Worm (Caenorhabditis elegans): Measurements from ENCODE around the gene F09F7.6.
A peak's percentile ranks its signal among the peaks of the same experiment; 100 is the strongest.

F09F7.6 gene

DNA sequence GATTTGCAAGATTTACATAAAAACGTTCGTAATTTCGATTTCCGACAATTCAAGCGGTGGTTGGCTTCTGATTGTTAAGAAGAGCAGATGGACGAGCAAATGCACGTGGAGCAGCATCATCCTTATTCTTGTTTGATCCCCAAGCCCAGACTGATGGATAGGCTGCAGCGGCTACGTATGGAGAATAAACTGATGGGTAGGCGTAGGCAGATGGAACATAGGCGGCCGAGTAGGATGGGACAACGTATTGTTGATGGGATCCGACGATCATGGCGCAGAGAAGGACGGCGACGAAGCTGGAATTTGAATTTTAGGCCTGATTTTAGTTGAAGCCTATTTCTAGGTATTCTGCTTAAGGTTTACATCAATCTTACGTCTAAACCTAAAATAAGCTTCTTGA is 16.3 kb upstream of the F09F7.6 start:
- TF ChIP-seq pat-9 (tag; optimal IDR thresholded peaks at IDR 0.05) (no peak), fkh-6 (tag; optimal IDR thresholded peaks at IDR 0.05) (no peak), ttx-3 (tag; optimal IDR thresholded peaks at IDR 0.05) (no peak), pha-2 (tag; optimal IDR thresholded peaks at IDR 0.05) (no peak), pha-4 (tag; optimal IDR thresholded peaks at IDR 0.05) (no peak), unc-55 (GFP tag; optimal IDR thresholded peaks at IDR 0.05) (no peak), ceh-30 (tag; optimal IDR thresholded peaks at IDR 0.05) (no peak), ceh-14 (tag; optimal IDR thresholded peaks at IDR 0.05) (no peak), hlh-6 (tag; optimal IDR thresholded peaks at IDR 0.05) (no peak), unc-86 (tag; optimal IDR thresholded peaks at IDR 0.05) (no peak), F13H6.1 (tag; optimal IDR thresholded peaks at IDR 0.05) (no peak), C38D4.7 (GFP tag; optimal IDR thresholded peaks at IDR 0.05) (no peak), nhr-11 (tag; optimal IDR thresholded peaks at IDR 0.05) (no peak), T23F11.4 (GFP tag; optimal IDR thresholded peaks at IDR 0.05) (no peak), ztf-16 (tag; optimal IDR thresholded peaks at IDR 0.05) (no peak)

- no peak for TF ChIP-seq ceh-6 (GFP tag; optimal IDR thresholded peaks at IDR 0.05)
Measured at ce11 chrIII:5566496-5566895, 14.6 kb upstream of the F09F7.6 start.

DNA sequence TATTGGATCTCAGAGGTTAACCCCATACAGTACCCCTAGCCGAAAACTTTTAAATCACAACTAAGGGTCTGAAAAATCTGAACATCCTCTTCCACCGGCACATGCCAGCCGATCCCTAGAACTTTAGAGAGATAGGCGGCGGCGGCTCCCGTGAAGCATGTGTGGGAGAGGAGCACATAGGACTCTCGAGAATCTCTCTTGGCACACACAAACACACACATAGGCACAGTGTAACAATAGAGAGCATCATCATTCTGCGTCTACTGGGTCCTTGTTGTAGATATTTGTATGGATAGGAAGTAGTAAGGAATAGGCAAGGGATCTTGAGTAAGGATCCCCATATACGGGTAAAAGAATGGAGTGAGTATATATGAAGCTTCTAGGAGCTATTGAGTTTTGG is 13.8 kb upstream of the F09F7.6 start:
- TF ChIP-seq unc-55 (GFP tag; optimal IDR thresholded peaks at IDR 0.05) (peak; percentile 8), nhr-11 (tag; optimal IDR thresholded peaks at IDR 0.05) (no peak), Y22D7AL.16 (tag; optimal IDR thresholded peaks at IDR 0.05) (no peak)

DNA sequence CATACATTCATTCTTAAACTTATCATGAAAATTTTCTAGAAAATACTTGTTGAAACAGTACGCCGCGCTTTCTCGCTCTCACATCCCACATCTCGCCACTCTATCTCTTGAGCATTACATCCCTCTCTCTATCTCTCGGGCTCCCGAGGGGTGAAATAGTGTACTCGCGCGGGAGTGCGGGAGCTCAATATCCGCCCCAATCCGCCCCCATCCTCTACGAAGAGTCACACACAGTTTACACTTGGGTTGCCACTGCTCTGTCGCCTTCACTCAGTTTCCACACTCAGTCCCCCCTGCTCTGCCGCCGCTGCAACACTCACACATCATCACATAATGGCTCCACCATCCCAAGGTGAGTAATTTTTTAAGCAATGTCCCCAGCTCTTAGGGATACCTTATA is 12.9 kb upstream of the F09F7.6 start, which contains the start of gene mlc-3:
Gene mlc-3 (plus strand): TSS at position 227 of the 400 bp plus-strand sequence.
- TF ChIP-seq unc-3 (GFP tag; conservative IDR thresholded peaks at IDR 0.05) (no peak), unc-3 (tag; optimal IDR thresholded peaks at IDR 0.05) (no peak), C38D4.7 (GFP tag; optimal IDR thresholded peaks at IDR 0.05) (no peak), ceh-14 (tag; optimal IDR thresholded peaks at IDR 0.05) (peak; percentile 34), ceh-31 (tag; optimal IDR thresholded peaks at IDR 0.05) (peak; percentile 45), ceh-18 (tag; optimal IDR thresholded peaks at IDR 0.05) (peak; percentile 73), pat-9 (tag; optimal IDR thresholded peaks at IDR 0.05) (peak; percentile 47), eyg-1 (tag; optimal IDR thresholded peaks at IDR 0.05) (peak; percentile 14), T23F11.4 (GFP tag; optimal IDR thresholded peaks at IDR 0.05) (no peak), ceh-34 (tag; optimal IDR thresholded peaks at IDR 0.05) (peak; percentile 58), pqm-1 (tag; optimal IDR thresholded peaks at IDR 0.05) (no peak), ceh-2 (tag; optimal IDR thresholded peaks at IDR 0.05) (no peak), nfya-1 (tag; optimal IDR thresholded peaks at IDR 0.05) (peak; percentile 13), tbx-2 (tag; optimal IDR thresholded peaks at IDR 0.05) (peak; percentile 32), ref-2 (tag; optimal IDR thresholded peaks at IDR 0.05) (peak; percentile 32), ets-4 (tag; optimal IDR thresholded peaks at IDR 0.05) (peak; percentile 68), F13H6.1 (tag; optimal IDR thresholded peaks at IDR 0.05) (no peak)

ce11 chrIII:5564325-5564724 is 12.4 kb upstream of the F09F7.6 start:
- TF ChIP-seq sox-2 (GFP tag; IDR thresholded peaks at IDR 0.05) = no peak
- no peak for TF ChIP-seq zip-5 (tag; optimal IDR thresholded peaks at IDR 0.05)
- TF ChIP-seq unc-42 (tag; optimal IDR thresholded peaks at IDR 0.05) = no peak
- TF ChIP-seq hlh-30 (tag; optimal IDR thresholded peaks at IDR 0.05; ENCODE audit: insufficient read depth) = no peak
- TF ChIP-seq ceh-19 (GFP tag; optimal IDR thresholded peaks at IDR 0.05) = no peak
- no peak for TF ChIP-seq hlh-13 (GFP tag; optimal IDR thresholded peaks at IDR 0.05)
- no peak for TF ChIP-seq fax-1 (tag; optimal IDR thresholded peaks at IDR 0.05)
- TF ChIP-seq nhr-232 (tag; optimal IDR thresholded peaks at IDR 0.05) = no peak
- TF ChIP-seq sdc-2 (tag; optimal IDR thresholded peaks at IDR 0.05) = no peak
- no peak for TF ChIP-seq ceh-30 (tag; optimal IDR thresholded peaks at IDR 0.05)
- TF ChIP-seq tbx-7 (tag; optimal IDR thresholded peaks at IDR 0.05) = no peak
- TF ChIP-seq K02D7.2 (tag; optimal IDR thresholded peaks at IDR 0.05) = no peak
- TF ChIP-seq F13H6.1 (tag; optimal IDR thresholded peaks at IDR 0.05) = no peak
- no peak for TF ChIP-seq madf-2 (tag; optimal IDR thresholded peaks at IDR 0.05)
- TF ChIP-seq ceh-2 (tag; optimal IDR thresholded peaks at IDR 0.05) = no peak
- no peak for TF ChIP-seq ceh-31 (tag; optimal IDR thresholded peaks at IDR 0.05)
- no peak for TF ChIP-seq che-1 (tag; optimal IDR thresholded peaks at IDR 0.05)
- no peak for TF ChIP-seq unc-55 (GFP tag; optimal IDR thresholded peaks at IDR 0.05)
- TF ChIP-seq hlh-15 (tag; optimal IDR thresholded peaks at IDR 0.05) = no peak
- no peak for TF ChIP-seq hlh-6 (tag; optimal IDR thresholded peaks at IDR 0.05)
